Worm (Caenorhabditis elegans) whole organism, young adult: ENCODE results near the gene catp-2.

Source experiments
- cebp-1 ChIP-seq, 2 experiments: fragments of 200-800 bp in 1 of 2; sonication (Bioruptor generic) in 1 of 2; sonication (generic microtip) in 1 of 2; IDR thresholded peaks in 1 of 2; optimal IDR thresholded peaks in 1 of 2; 2 replicates each; pipeline versions ENCODE4 v1.3.6 to Lab custom; 2017 to 2022; ENCODE audit warnings: missing compliant biosample characterization in 2 of 2, missing genetic modification characterization in 2 of 2, mild to moderate bottlenecking in 1 of 2, missing genetic modification reagents in 1 of 2, moderate library complexity in 1 of 2
- ekl-4 ChIP-seq: fragments of 200-800 bp; sonication (Bioruptor generic); IDR thresholded peaks from 2 replicates; pipeline ENCODE4 v1.3.6; 2022; ENCODE audit warnings: missing genetic modification reagents, missing genetic modification characterization, missing compliant biosample characterization
- lag-1 ChIP-seq: fragments of 200-800 bp; sonication (Bioruptor generic); IDR thresholded peaks from 2 replicates; pipeline ENCODE4 v1.3.6; 2022; ENCODE audit warnings: missing genetic modification reagents, missing genetic modification characterization, missing compliant biosample characterization
- madf-10 ChIP-seq: sonication (generic microtip); optimal IDR thresholded peaks from 2 replicates; lab custom pipeline; 2016; ENCODE audit warnings: mild to moderate bottlenecking, missing genetic modification characterization, missing compliant biosample characterization
- madf-6 ChIP-seq: fragments of 200-800 bp; sonication (Bioruptor generic); IDR thresholded peaks from 2 replicates; pipeline ENCODE4 v1.3.6; 2022; ENCODE audit warnings: missing genetic modification reagents, missing genetic modification characterization, missing compliant biosample characterization

DNA sequence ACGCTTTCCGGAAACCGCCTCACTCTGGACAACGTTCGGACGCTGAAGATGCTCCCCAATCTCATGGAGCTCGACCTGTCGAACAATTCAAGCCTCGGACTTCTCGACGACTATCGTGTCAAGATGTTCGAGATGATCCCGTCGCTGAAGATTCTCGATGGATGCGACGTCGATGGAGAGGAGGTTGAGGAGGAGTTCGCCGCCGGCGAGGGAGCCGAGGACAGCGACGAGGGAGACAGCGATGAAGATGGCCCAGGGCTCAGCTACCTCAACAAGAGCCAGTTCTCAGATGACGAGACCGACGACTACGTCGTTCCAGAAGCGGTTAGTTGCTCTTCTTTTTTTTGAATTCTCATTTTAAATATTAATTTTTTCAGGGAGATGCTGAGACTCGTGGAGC, 43.7 kb upstream of the catp-2 start:
- TF ChIP-seq cebp-1 (GFP tag; IDR thresholded peaks at IDR 0.05; lab: Robert Waterston, UW) (no peak), cebp-1 (tag; optimal IDR thresholded peaks at IDR 0.05; lab: Kevin White, UChicago) (no peak), lag-1 (GFP tag; lab: Robert Waterston, UW) (no peak), ekl-4 (GFP tag; lab: Robert Waterston, UW) (no peak), madf-6 (no peak), madf-10 (no peak)
